Worm (Caenorhabditis elegans): Measurements from ENCODE around the gene kap-1.
A peak's percentile ranks its signal among the peaks of the same experiment; 100 is the strongest.

Gene kap-1

DNA sequence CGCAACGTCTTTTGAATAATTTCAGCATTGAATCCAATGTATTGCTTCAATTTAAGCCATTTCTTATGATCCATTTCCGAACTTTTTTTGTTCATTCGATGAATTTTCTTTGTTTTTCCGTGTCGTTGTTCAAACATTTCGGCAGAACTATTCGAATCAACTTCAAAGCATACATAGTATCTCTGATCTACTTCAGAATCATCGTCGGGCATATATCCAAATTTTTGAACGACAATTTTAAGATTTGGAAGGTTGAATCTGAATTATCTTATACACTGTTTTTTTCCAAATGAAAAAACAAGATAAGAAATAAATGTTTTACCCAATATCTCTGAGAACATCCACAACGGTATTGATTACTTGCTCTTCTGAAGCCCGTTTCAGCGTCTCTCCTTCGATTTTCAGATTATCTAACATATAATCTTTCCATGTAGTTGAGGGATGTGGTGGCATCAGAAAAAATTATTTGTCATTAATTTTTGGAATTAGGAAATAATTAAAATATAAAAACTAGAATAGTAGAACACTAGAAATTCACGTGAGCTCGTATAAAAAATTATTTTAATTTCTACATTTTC, 9.4 kb upstream of the kap-1 start, which contains the start of gene lab-2:
Gene lab-2 (minus strand): TSS at position 453 of the 578 bp plus-strand sequence.
- TF ChIP-seq aly-2 (tag; optimal IDR thresholded peaks at IDR 0.05) (peak; percentile 15), zag-1 (tag; optimal IDR thresholded peaks at IDR 0.05) (no peak), egl-27 (tag; optimal IDR thresholded peaks at IDR 0.05) (no peak), nhr-67 (tag; optimal IDR thresholded peaks at IDR 0.05) (no peak), ceh-28 (tag; optimal IDR thresholded peaks at IDR 0.05) (no peak), jun-1 (tag; optimal IDR thresholded peaks at IDR 0.05) (peak; percentile 13), ama-1 (optimal IDR thresholded peaks at IDR 0.05) (peak; percentile 79), egl-5 (tag; optimal IDR thresholded peaks at IDR 0.05) (no peak), sea-2 (GFP tag; optimal IDR thresholded peaks at IDR 0.05) (no peak), lsy-12 (tag; optimal IDR thresholded peaks at IDR 0.05) (peak; percentile 66), ztf-11 (tag; optimal IDR thresholded peaks at IDR 0.05) (no peak), nhr-12 (tag; optimal IDR thresholded peaks at IDR 0.05) (no peak), nhr-76 (tag; optimal IDR thresholded peaks at IDR 0.05) (no peak), elt-2 (tag; optimal IDR thresholded peaks at IDR 0.05) (peak; percentile 20), hmg-11 (tag; optimal IDR thresholded peaks at IDR 0.05) (no peak), snpc-4 (tag; optimal IDR thresholded peaks at IDR 0.05) (no peak), pha-4 (tag; optimal IDR thresholded peaks at IDR 0.05) (no peak), nhr-25 (tag; optimal IDR thresholded peaks at IDR 0.05) (peak; percentile 33), ceh-16 (tag; optimal IDR thresholded peaks at IDR 0.05) (no peak), ztf-4 (tag; optimal IDR thresholded peaks at IDR 0.05) (peak; percentile 4), nhr-11 (tag; optimal IDR thresholded peaks at IDR 0.05) (no peak)

DNA sequence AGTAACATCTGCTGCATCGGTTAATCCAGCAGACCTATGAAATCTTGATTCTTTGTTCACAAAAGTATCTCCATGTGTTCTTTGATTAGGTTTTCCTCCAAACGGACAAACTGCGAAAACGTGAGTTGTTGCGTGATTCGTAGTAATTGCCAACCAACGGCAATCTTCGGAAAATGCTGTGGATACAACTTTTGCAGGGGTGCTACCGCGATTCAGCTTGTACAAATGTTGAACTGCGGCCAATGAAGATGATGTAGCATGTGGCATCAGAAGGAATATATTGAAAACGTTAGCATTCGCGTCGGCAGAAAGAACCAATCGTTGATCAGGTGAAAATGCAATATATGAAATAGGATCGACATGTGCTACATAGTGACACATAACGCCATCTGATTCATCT, 7.0 kb upstream of the kap-1 start:
- TF ChIP-seq nhr-23 (tag; optimal IDR thresholded peaks at IDR 0.05) (no peak), nhr-11 (tag; optimal IDR thresholded peaks at IDR 0.05) (no peak), R02D3.7 (tag; optimal IDR thresholded peaks at IDR 0.05) (no peak), egl-5 (tag; optimal IDR thresholded peaks at IDR 0.05) (no peak), snpc-4 (tag; optimal IDR thresholded peaks at IDR 0.05) (no peak), fkh-10 (GFP tag; optimal IDR thresholded peaks at IDR 0.05) (no peak), ceh-82 (tag; optimal IDR thresholded peaks at IDR 0.05) (no peak), fkh-2 (tag; optimal IDR thresholded peaks at IDR 0.05) (no peak), zag-1 (tag; optimal IDR thresholded peaks at IDR 0.05) (no peak), ceh-28 (tag; optimal IDR thresholded peaks at IDR 0.05) (no peak), ceh-16 (tag; optimal IDR thresholded peaks at IDR 0.05) (no peak), lin-39 (tag; optimal IDR thresholded peaks at IDR 0.05) (no peak), aly-2 (tag; optimal IDR thresholded peaks at IDR 0.05) (no peak), nhr-77 (tag; optimal IDR thresholded peaks at IDR 0.05) (no peak), nhr-67 (tag; optimal IDR thresholded peaks at IDR 0.05) (no peak), lin-15B (tag; optimal IDR thresholded peaks at IDR 0.05) (no peak), nhr-25 (tag; optimal IDR thresholded peaks at IDR 0.05) (no peak)

DNA sequence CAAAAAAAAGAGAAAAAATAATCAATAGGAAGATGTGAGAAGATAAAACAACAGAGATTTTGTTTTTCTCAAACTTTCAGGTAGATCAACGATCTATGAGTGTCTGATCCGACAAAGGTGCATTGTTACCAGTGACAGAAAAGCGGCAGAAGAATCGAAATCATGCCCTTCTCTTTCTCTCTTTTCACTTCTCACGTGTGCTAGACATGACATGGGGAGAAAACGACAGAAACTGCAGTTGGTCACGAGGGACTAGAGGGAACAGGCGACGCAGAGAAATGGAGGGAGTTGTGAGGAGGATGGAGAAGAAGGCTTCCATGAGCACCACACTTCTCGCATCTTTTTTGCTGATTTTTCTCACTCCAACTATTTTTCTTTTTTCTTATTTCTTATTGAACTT, 3.4 kb upstream of the kap-1 start, which contains the start of gene F56C9.10:
Gene F56C9.10 (minus strand): TSS at position 97 of the 400 bp plus-strand sequence.
- peak; percentile 78 for TF ChIP-seq snpc-4 (tag; optimal IDR thresholded peaks at IDR 0.05)
- no peak for TF ChIP-seq nhr-12 (tag; optimal IDR thresholded peaks at IDR 0.05)
- peak; percentile 78 for TF ChIP-seq nhr-43 (tag; optimal IDR thresholded peaks at IDR 0.05; ENCODE audit: poor library complexity, severe bottlenecking)
- TF ChIP-seq sea-2 (GFP tag; optimal IDR thresholded peaks at IDR 0.05), result no peak
- no peak for TF ChIP-seq elt-1 (tag; optimal IDR thresholded peaks at IDR 0.05)
- no peak for TF ChIP-seq aly-2 (tag; optimal IDR thresholded peaks at IDR 0.05)
- peak; percentile 84 for TF ChIP-seq jun-1 (tag; optimal IDR thresholded peaks at IDR 0.05)
- no peak for TF ChIP-seq nhr-237 (tag; optimal IDR thresholded peaks at IDR 0.05)
- TF ChIP-seq nhr-25 (tag; optimal IDR thresholded peaks at IDR 0.05), result peak; percentile 72
- no peak for TF ChIP-seq daf-12 (tag; optimal IDR thresholded peaks at IDR 0.05)
- no peak for TF ChIP-seq nhr-67 (tag; optimal IDR thresholded peaks at IDR 0.05)
- peak; percentile 58 for TF ChIP-seq hmg-11 (tag; optimal IDR thresholded peaks at IDR 0.05)
- TF ChIP-seq pha-4 (tag; optimal IDR thresholded peaks at IDR 0.05), result peak; percentile 55
- TF ChIP-seq elt-2 (tag; optimal IDR thresholded peaks at IDR 0.05), result peak; percentile 59
- no peak for TF ChIP-seq egl-5 (tag; optimal IDR thresholded peaks at IDR 0.05)
- TF ChIP-seq nfya-1 (tag; optimal IDR thresholded peaks at IDR 0.05; ENCODE audit: insufficient read depth), result peak; percentile 88
- TF ChIP-seq tbx-2 (tag; optimal IDR thresholded peaks at IDR 0.05), result peak; percentile 33
- TF ChIP-seq mml-1 (tag; optimal IDR thresholded peaks at IDR 0.05), result no peak
- TF ChIP-seq ceh-16 (tag; optimal IDR thresholded peaks at IDR 0.05), result no peak
- TF ChIP-seq fkh-2 (tag; optimal IDR thresholded peaks at IDR 0.05), result no peak
- peak; percentile 84 for TF ChIP-seq lin-39 (tag; optimal IDR thresholded peaks at IDR 0.05)
- TF ChIP-seq egl-27 (tag; optimal IDR thresholded peaks at IDR 0.05), result peak; percentile 44
- TF ChIP-seq fkh-10 (GFP tag; optimal IDR thresholded peaks at IDR 0.05), result no peak
- no peak for TF ChIP-seq ztf-11 (tag; optimal IDR thresholded peaks at IDR 0.05)
- TF ChIP-seq ceh-28 (tag; optimal IDR thresholded peaks at IDR 0.05), result peak; percentile 44
- TF ChIP-seq ceh-9 (tag; optimal IDR thresholded peaks at IDR 0.05), result no peak
- peak; percentile 96 for TF ChIP-seq mdl-1 (tag; optimal IDR thresholded peaks at IDR 0.05)
- no peak for TF ChIP-seq ceh-82 (tag; optimal IDR thresholded peaks at IDR 0.05)
- no peak for TF ChIP-seq nhr-76 (tag; optimal IDR thresholded peaks at IDR 0.05)
- no peak for TF ChIP-seq elt-3 (tag; optimal IDR thresholded peaks at IDR 0.05)
- peak; percentile 68 for TF ChIP-seq ztf-4 (tag; optimal IDR thresholded peaks at IDR 0.05)
- peak; percentile 22 for TF ChIP-seq skn-1 (tag; optimal IDR thresholded peaks at IDR 0.05)
- TF ChIP-seq pqm-1 (tag; optimal IDR thresholded peaks at IDR 0.05), result peak; percentile 1
- peak; percentile 88 for TF ChIP-seq unc-62 (GFP tag; optimal IDR thresholded peaks at IDR 0.05)
- no peak for TF ChIP-seq nhr-28 (tag; optimal IDR thresholded peaks at IDR 0.05)
- TF ChIP-seq lin-15B (tag; optimal IDR thresholded peaks at IDR 0.05), result peak; percentile 82
- TF ChIP-seq R02D3.7 (tag; optimal IDR thresholded peaks at IDR 0.05), result peak; percentile 38
- no peak for TF ChIP-seq fos-1 (tag; optimal IDR thresholded peaks at IDR 0.05)
- TF ChIP-seq lsy-12 (tag; optimal IDR thresholded peaks at IDR 0.05), result peak; percentile 77
- TF ChIP-seq ama-1 (optimal IDR thresholded peaks at IDR 0.05), result peak; percentile 80

Data from whole organism, L3 larva.